Worm (Caenorhabditis elegans): ENCODE data around the gene cex-2.
A peak's percentile ranks its signal among the peaks of the same experiment; 100 is the strongest.

Gene cex-2

ce11 chrII:7873843-7874372, 38.7 kb upstream of the cex-2 start, which contains the start of gene T01H3.3:
TSS of gene T01H3.3 (minus strand) at chrII:7873893.
- TF ChIP-seq lsy-2 (tag; optimal IDR thresholded peaks at IDR 0.05) (peak; percentile 42), ham-2 (GFP tag; optimal IDR thresholded peaks at IDR 0.05) (no peak)

- no peak for TF ChIP-seq tbx-8 (GFP tag; optimal IDR thresholded peaks at IDR 0.05)
- peak; percentile 54 for TF ChIP-seq hlh-1 (tag; optimal IDR thresholded peaks at IDR 0.05)
- no peak for TF ChIP-seq elt-1 (tag; optimal IDR thresholded peaks at IDR 0.05; ENCODE audit: borderline replicate concordance, insufficient read depth)
- TF ChIP-seq mep-1 (tag; optimal IDR thresholded peaks at IDR 0.05), result peak; percentile 10
- peak; percentile 93 for TF ChIP-seq lsy-2 (tag; optimal IDR thresholded peaks at IDR 0.05)
Measured at ce11 chrII:7870632-7871031, 35.4 kb upstream of the cex-2 start.

ce11 chrII:7870062-7870461, 34.8 kb upstream of the cex-2 start, which contains the start of gene ztf-17:
TSS of gene ztf-17 (minus strand) at chrII:7870162.
- no peak for TF ChIP-seq ceh-39 (tag; optimal IDR thresholded peaks at IDR 0.05)
- no peak for TF ChIP-seq flh-1 (GFP tag; optimal IDR thresholded peaks at IDR 0.05)
- TF ChIP-seq mab-5 (tag; optimal IDR thresholded peaks at IDR 0.05), result no peak
- TF ChIP-seq unc-62 (GFP tag; optimal IDR thresholded peaks at IDR 0.05), result no peak
- TF ChIP-seq pha-4 (tag; optimal IDR thresholded peaks at IDR 0.05), result no peak
- no peak for TF ChIP-seq elt-3 (tag; optimal IDR thresholded peaks at IDR 0.05)
- TF ChIP-seq mls-2 (tag; optimal IDR thresholded peaks at IDR 0.05), result no peak
- TF ChIP-seq nhr-12 (tag; optimal IDR thresholded peaks at IDR 0.05), result no peak
- TF ChIP-seq elt-1 (tag; optimal IDR thresholded peaks at IDR 0.05; ENCODE audit: borderline replicate concordance, insufficient read depth), result no peak
- no peak for TF ChIP-seq ztf-11 (tag; optimal IDR thresholded peaks at IDR 0.05)
- TF ChIP-seq lin-32 (GFP tag; optimal IDR thresholded peaks at IDR 0.05), result no peak
- no peak for TF ChIP-seq cnd-1 (tag; optimal IDR thresholded peaks at IDR 0.05)
- TF ChIP-seq sem-2 (GFP tag; optimal IDR thresholded peaks at IDR 0.05), result no peak

ce11 chrII:7866081-7866480, 30.9 kb upstream of the cex-2 start:
- TF ChIP-seq ceh-39 (tag; optimal IDR thresholded peaks at IDR 0.05) (no peak), mep-1 (tag; optimal IDR thresholded peaks at IDR 0.05) (no peak), unc-120 (tag; optimal IDR thresholded peaks at IDR 0.05; ENCODE audit: poor library complexity, severe bottlenecking) (no peak), ham-2 (GFP tag; optimal IDR thresholded peaks at IDR 0.05) (no peak)

ce11 chrII:7864892-7865291, 29.7 kb upstream of the cex-2 start:
- TF ChIP-seq sem-2 (GFP tag; optimal IDR thresholded peaks at IDR 0.05) (no peak), zip-8 (tag; optimal IDR thresholded peaks at IDR 0.05) (no peak), hlh-1 (tag; optimal IDR thresholded peaks at IDR 0.05) (no peak), ceh-39 (tag; optimal IDR thresholded peaks at IDR 0.05) (no peak), elt-1 (tag; optimal IDR thresholded peaks at IDR 0.05; ENCODE audit: borderline replicate concordance, insufficient read depth) (no peak), bed-3 (GFP tag; optimal IDR thresholded peaks at IDR 0.05) (no peak), lin-13 (tag; optimal IDR thresholded peaks at IDR 0.05) (no peak), lin-32 (GFP tag; optimal IDR thresholded peaks at IDR 0.05) (no peak), blmp-1 (tag; optimal IDR thresholded peaks at IDR 0.05) (no peak), ceh-83 (GFP tag; optimal IDR thresholded peaks at IDR 0.05) (no peak), drap-1 (GFP tag; optimal IDR thresholded peaks at IDR 0.05) (no peak), ces-1 (GFP tag; optimal IDR thresholded peaks at IDR 0.05) (no peak), unc-120 (tag; optimal IDR thresholded peaks at IDR 0.05; ENCODE audit: poor library complexity, severe bottlenecking) (no peak), ceh-43 (GFP tag; optimal IDR thresholded peaks at IDR 0.05) (no peak), pha-4 (tag; optimal IDR thresholded peaks at IDR 0.05) (no peak), nhr-76 (tag; optimal IDR thresholded peaks at IDR 0.05) (no peak), mab-5 (tag; optimal IDR thresholded peaks at IDR 0.05) (no peak), tbx-8 (GFP tag; optimal IDR thresholded peaks at IDR 0.05) (no peak), mep-1 (tag; optimal IDR thresholded peaks at IDR 0.05) (no peak), elt-3 (tag; optimal IDR thresholded peaks at IDR 0.05) (no peak)

ce11 chrII:7864207-7864606, 29.0 kb upstream of the cex-2 start, which contains the start of gene ostb-1:
TSS of gene ostb-1 (plus strand) at chrII:7864507.
- TF ChIP-seq sem-2 (GFP tag; optimal IDR thresholded peaks at IDR 0.05), result no peak
- TF ChIP-seq elt-3 (tag; optimal IDR thresholded peaks at IDR 0.05), result no peak
- peak; percentile 79 for TF ChIP-seq lsy-2 (tag; optimal IDR thresholded peaks at IDR 0.05)
- no peak for TF ChIP-seq nhr-28 (tag; optimal IDR thresholded peaks at IDR 0.05)
- TF ChIP-seq mls-2 (tag; optimal IDR thresholded peaks at IDR 0.05), result no peak
- no peak for TF ChIP-seq drap-1 (GFP tag; optimal IDR thresholded peaks at IDR 0.05)
- no peak for TF ChIP-seq ham-2 (GFP tag; optimal IDR thresholded peaks at IDR 0.05)
- no peak for TF ChIP-seq flh-1 (GFP tag; optimal IDR thresholded peaks at IDR 0.05)
- TF ChIP-seq zip-8 (tag; optimal IDR thresholded peaks at IDR 0.05), result no peak
- TF ChIP-seq nhr-12 (tag; optimal IDR thresholded peaks at IDR 0.05), result no peak
- TF ChIP-seq unc-39 (tag; optimal IDR thresholded peaks at IDR 0.05), result no peak
- no peak for TF ChIP-seq nhr-76 (tag; optimal IDR thresholded peaks at IDR 0.05)
- peak; percentile 19 for TF ChIP-seq pha-4 (tag; optimal IDR thresholded peaks at IDR 0.05)
- TF ChIP-seq nhr-237 (tag; optimal IDR thresholded peaks at IDR 0.05), result no peak
- TF ChIP-seq ces-1 (GFP tag; optimal IDR thresholded peaks at IDR 0.05), result peak; percentile 19
- TF ChIP-seq snpc-4 (tag; optimal IDR thresholded peaks at IDR 0.05), result no peak
- no peak for TF ChIP-seq ceh-39 (tag; optimal IDR thresholded peaks at IDR 0.05)
- no peak for TF ChIP-seq hlh-1 (tag; optimal IDR thresholded peaks at IDR 0.05)
- TF ChIP-seq blmp-1 (tag; optimal IDR thresholded peaks at IDR 0.05), result no peak
- TF ChIP-seq mep-1 (tag; optimal IDR thresholded peaks at IDR 0.05), result peak; percentile 18
- TF ChIP-seq cnd-1 (tag; optimal IDR thresholded peaks at IDR 0.05), result no peak
- TF ChIP-seq tbx-8 (GFP tag; optimal IDR thresholded peaks at IDR 0.05), result no peak
- no peak for TF ChIP-seq mab-5 (tag; optimal IDR thresholded peaks at IDR 0.05)
- no peak for TF ChIP-seq lin-13 (tag; optimal IDR thresholded peaks at IDR 0.05)
- no peak for TF ChIP-seq nhr-2 (tag; optimal IDR thresholded peaks at IDR 0.05)
- TF ChIP-seq ztf-11 (tag; optimal IDR thresholded peaks at IDR 0.05), result no peak
